Worm (Caenorhabditis elegans): ENCODE results near the gene Y66D12A.13.

The Y66D12A.13 gene

DNA sequence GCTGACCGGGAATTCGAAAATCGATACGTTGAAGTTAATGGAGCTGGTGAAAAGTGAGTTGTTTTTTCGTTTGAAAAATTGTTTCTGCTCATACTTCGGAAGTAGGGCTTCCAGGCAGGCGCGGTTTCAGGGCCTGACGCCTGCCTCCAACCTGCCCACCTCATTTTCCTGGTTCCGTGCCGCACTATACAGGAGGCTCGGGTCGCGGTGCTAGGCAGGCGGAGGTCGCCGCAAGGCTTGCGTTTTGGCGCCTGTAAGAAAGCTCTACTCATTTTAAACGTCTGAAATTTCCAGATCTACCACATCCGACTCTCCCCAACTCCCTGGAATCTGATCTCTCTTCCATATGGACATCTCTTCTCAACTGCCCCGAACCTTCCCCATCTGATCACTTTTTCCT, 3.2 kb upstream of the Y66D12A.13 start:
- no peak for TF ChIP-seq B0019.2 (GFP tag; conservative IDR thresholded peaks at IDR 0.05)
- no peak for TF ChIP-seq hmg-1.2 (GFP tag; IDR thresholded peaks at IDR 0.05)
- TF ChIP-seq egrh-3 (GFP tag; IDR thresholded peaks at IDR 0.05), result peak; percentile 48; the same call in 1 of the 2 replicates
- no peak for TF ChIP-seq nhr-80 (tag; optimal IDR thresholded peaks at IDR 0.05)
- TF ChIP-seq Y95B8A.8 (GFP tag; IDR thresholded peaks at IDR 0.05), result no peak
- TF ChIP-seq zfh-2 (GFP tag; conservative IDR thresholded peaks at IDR 0.05), result peak; percentile 74; the same call in 1 of the 2 replicates
- TF ChIP-seq fkh-3 (tag; optimal IDR thresholded peaks at IDR 0.05), result no peak
- no peak for TF ChIP-seq mxl-1 (tag; optimal IDR thresholded peaks at IDR 0.05)

DNA sequence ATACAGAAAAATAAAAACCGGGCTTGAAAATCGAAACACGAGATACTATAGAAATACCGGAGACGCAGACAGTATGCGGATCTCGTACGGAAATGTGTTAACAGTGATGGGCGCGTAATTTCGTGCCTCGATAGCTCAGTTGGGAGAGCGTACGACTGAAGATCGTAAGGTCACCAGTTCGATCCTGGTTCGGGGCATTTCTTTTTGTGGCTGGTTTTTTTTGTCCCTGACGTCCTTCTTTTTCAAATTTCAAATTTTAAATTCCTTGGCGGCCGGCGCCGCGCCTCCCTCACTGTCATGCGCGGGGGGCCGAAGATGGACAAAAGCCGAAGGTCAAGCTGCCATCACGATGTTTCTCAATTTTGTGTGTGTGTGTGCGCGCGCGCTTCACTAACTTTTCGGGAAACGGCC, 6.5 kb downstream of the Y66D12A.13 start:
- no peak for TF ChIP-seq K11D2.4 (GFP tag; IDR thresholded peaks at IDR 0.05)
- peak; percentile 92 for TF ChIP-seq tbp1 (GFP tag; optimal IDR thresholded peaks at IDR 0.05)
- TF ChIP-seq F57C9.4 (tag; optimal IDR thresholded peaks at IDR 0.05), result no peak
- no peak for TF ChIP-seq ceh-58 (GFP tag; IDR thresholded peaks at IDR 0.05)
- TF ChIP-seq ztf-22 (GFP tag; optimal IDR thresholded peaks at IDR 0.05), result no peak
- peak; percentile 58 for TF ChIP-seq ztf-18 (tag; optimal IDR thresholded peaks at IDR 0.05)
- 0 out of 2 replicates have a peak, but pooled peaks have one; percentile 67 for TF ChIP-seq cebp-2 (GFP tag; IDR thresholded peaks at IDR 0.05)
- no peak for TF ChIP-seq F23B12.7 (tag; optimal IDR thresholded peaks at IDR 0.05; ENCODE audit: insufficient read depth)
- no peak for TF ChIP-seq hmg-20 (GFP tag; IDR thresholded peaks at IDR 0.05)
- no peak for TF ChIP-seq atf-7 (tag; optimal IDR thresholded peaks at IDR 0.05)
- no peak for TF ChIP-seq mel-28 (tag; optimal IDR thresholded peaks at IDR 0.05; ENCODE audit: borderline replicate concordance)
- no peak for TF ChIP-seq nhr-179 (tag; optimal IDR thresholded peaks at IDR 0.05)
- TF ChIP-seq nfyb-1 (GFP tag; IDR thresholded peaks at IDR 0.05), result peak; percentile 52; the same call in 1 of the 2 replicates
- TF ChIP-seq nhr-90 (tag; optimal IDR thresholded peaks at IDR 0.05), result peak; percentile 54
- TF ChIP-seq snpc-4 (GFP tag; optimal IDR thresholded peaks at IDR 0.05), result peak; percentile 13
- TF ChIP-seq snpc-4 (tag; optimal IDR thresholded peaks at IDR 0.05), result no peak
- TF ChIP-seq F55B11.4 (tag; optimal IDR thresholded peaks at IDR 0.05; ENCODE audit: borderline replicate concordance, insufficient read depth), result no peak
- TF ChIP-seq lir-1 (GFP tag; conservative IDR thresholded peaks at IDR 0.05), result no peak
- no peak for TF ChIP-seq sptf-2 (GFP tag; optimal IDR thresholded peaks at IDR 0.05)
- TF ChIP-seq attf-6 (GFP tag; IDR thresholded peaks at IDR 0.05), result no peak
- no peak for TF ChIP-seq Y56A3A.18 (GFP tag; IDR thresholded peaks at IDR 0.05)
- no peak for TF ChIP-seq bed-2 (GFP tag; IDR thresholded peaks at IDR 0.05)
- no peak for TF ChIP-seq ztf-3 (GFP tag; optimal IDR thresholded peaks at IDR 0.05)
- TF ChIP-seq ceh-40 (GFP tag; IDR thresholded peaks at IDR 0.05), result no peak
- TF ChIP-seq unc-62 (GFP tag; optimal IDR thresholded peaks at IDR 0.05), result no peak
- TF ChIP-seq cebp-1 (GFP tag; IDR thresholded peaks at IDR 0.05), result no peak
- no peak for TF ChIP-seq cebp-1 (tag; optimal IDR thresholded peaks at IDR 0.05)
- TF ChIP-seq madf-8 (GFP tag; conservative IDR thresholded peaks at IDR 0.05), result 0 out of 2 replicates have a peak, but pooled peaks have one; percentile 23
- TF ChIP-seq egl-18 (GFP tag; IDR thresholded peaks at IDR 0.05), result 0 out of 2 replicates have a peak, but pooled peaks have one; percentile 43
- TF ChIP-seq bed-1 (GFP tag; IDR thresholded peaks at IDR 0.05), result no peak
- no peak for TF ChIP-seq Y67H2A.10 (GFP tag; conservative IDR thresholded peaks at IDR 0.05)
- TF ChIP-seq madf-6 (GFP tag; IDR thresholded peaks at IDR 0.05), result peak; percentile 54; the same call in 1 of the 2 replicates
- TF ChIP-seq unc-130 (GFP tag; optimal IDR thresholded peaks at IDR 0.05), result no peak
- TF ChIP-seq attf-5 (GFP tag; optimal IDR thresholded peaks at IDR 0.05), result peak; percentile 6
- no peak for TF ChIP-seq aptf-3 (GFP tag; IDR thresholded peaks at IDR 0.05)
- no peak for TF ChIP-seq ztf-26 (tag; optimal IDR thresholded peaks at IDR 0.05)
- TF ChIP-seq ztf-6 (GFP tag; IDR thresholded peaks at IDR 0.05), result no peak
- TF ChIP-seq F39B2.1 (GFP tag; IDR thresholded peaks at IDR 0.05), result no peak
- peak; percentile 45; the same call in 1 of the 2 replicates for TF ChIP-seq zfh-2 (GFP tag; conservative IDR thresholded peaks at IDR 0.05)
- TF ChIP-seq lin-40 (tag; optimal IDR thresholded peaks at IDR 0.05), result no peak
- 0 out of 2 replicates have a peak, but pooled peaks have one; percentile 6 for TF ChIP-seq hsf-1 (GFP tag; IDR thresholded peaks at IDR 0.05)

Data from whole organism, young adult.